Worm (Caenorhabditis elegans) whole organism, L4 larva: ENCODE results near the gene Y82E9BL.3.

Experiments used
- F10B5.3 ChIP-seq: sonication (generic microtip); optimal IDR thresholded peaks from 2 replicates; lab custom pipeline; 2016; ENCODE audit warnings: mild to moderate bottlenecking, missing genetic modification characterization, missing compliant biosample characterization
- F37D6.2 ChIP-seq: sonication (generic microtip); optimal IDR thresholded peaks from 2 replicates; lab custom pipeline; 2016; ENCODE audit warnings: mild to moderate bottlenecking, missing genetic modification characterization, missing compliant biosample characterization
- F44E2.7 ChIP-seq: fragments of 200-800 bp; sonication (Bioruptor generic); IDR thresholded peaks from 2 replicates; pipeline ENCODE4 v2.1.2; 2022; ENCODE audit warnings: missing genetic modification characterization, missing compliant biosample characterization
- R02D3.7 ChIP-seq: fragments of 150-350 bp; sonication (generic microtip); optimal IDR thresholded peaks from 3 replicates; lab custom pipeline; 2014; ENCODE audit warnings: missing biosample characterization, missing genetic modification characterization
- T20F7.1 ChIP-seq: fragments of 200-800 bp; sonication (Bioruptor generic); optimal IDR thresholded peaks from 2 replicates; lab custom pipeline; 2018; ENCODE audit warnings: mild to moderate bottlenecking, missing genetic modification characterization, missing compliant biosample characterization
- ZK337.2 ChIP-seq: fragments of 200-800 bp; sonication (Bioruptor generic); IDR thresholded peaks from 2 replicates; pipeline ENCODE4 v1.3.6; 2022; ENCODE audit warnings: missing genetic modification reagents, missing genetic modification characterization, missing compliant biosample characterization
- aly-2 ChIP-seq: sonication (generic microtip); optimal IDR thresholded peaks from 2 replicates; lab custom pipeline; 2018; ENCODE audit warnings: missing biosample characterization, missing genetic modification characterization
- ama-1 ChIP-seq: fragments of 150-350 bp; optimal IDR thresholded peaks from 2 replicates; lab custom pipeline; 2014; ENCODE audit warnings: inconsistent platforms, mixed read lengths
- attf-4 ChIP-seq: sonication (generic microtip); optimal IDR thresholded peaks from 3 replicates; lab custom pipeline; 2017; ENCODE audit warnings: missing biosample characterization, missing genetic modification characterization
- ceh-44 ChIP-seq: fragments of 200-800 bp; sonication (Bioruptor generic); IDR thresholded peaks from 2 replicates; pipeline ENCODE4 v1.3.6; 2022; ENCODE audit warnings: missing genetic modification reagents, missing genetic modification characterization, missing compliant biosample characterization
- ceh-62 ChIP-seq: sonication (generic microtip); optimal IDR thresholded peaks from 2 replicates; lab custom pipeline; 2017; ENCODE audit warnings: missing biosample characterization, missing genetic modification characterization
- ceh-82 ChIP-seq: sonication (generic microtip); optimal IDR thresholded peaks from 2 replicates; lab custom pipeline; 2017; ENCODE audit warnings: missing biosample characterization, missing genetic modification characterization
- daf-16 ChIP-seq, 3 experiments: sonication (generic microtip); optimal IDR thresholded peaks; 2 replicates each; lab custom pipeline; 2016 to 2017; ENCODE audit warnings: missing genetic modification characterization in 3 of 3, missing genetic modification reagents in 3 of 3, mild to moderate bottlenecking in 2 of 3, missing compliant biosample characterization in 2 of 3, missing biosample characterization in 1 of 3, moderate library complexity in 1 of 3
- daf-19 ChIP-seq: fragments of 200-800 bp; sonication (Bioruptor generic); conservative IDR thresholded peaks from 2 replicates; pipeline ENCODE4 v1.3.6; 2022; ENCODE audit warnings: missing genetic modification characterization, missing compliant biosample characterization
- dmd-6 ChIP-seq: fragments of 200-800 bp; sonication (Bioruptor generic); IDR thresholded peaks from 2 replicates; pipeline ENCODE4 v1.3.6; 2022; ENCODE audit warnings: missing genetic modification reagents, missing genetic modification characterization, missing compliant biosample characterization
- dve-1 ChIP-seq: sonication (generic microtip); optimal IDR thresholded peaks from 2 replicates; lab custom pipeline; 2017; ENCODE audit warnings: antibody characterized with exemption, mild to moderate bottlenecking, missing genetic modification characterization, missing compliant biosample characterization; ENCODE audit not compliant: insufficient read depth
- egl-27 ChIP-seq: sonication (generic microtip); optimal IDR thresholded peaks from 3 replicates; lab custom pipeline; 2017; ENCODE audit warnings: missing biosample characterization, missing genetic modification reagents, missing genetic modification characterization
- egl-43 ChIP-seq: fragments of 200-800 bp; sonication (Bioruptor generic); IDR thresholded peaks from 2 replicates; pipeline ENCODE4 v1.3.6; 2022; ENCODE audit warnings: missing genetic modification reagents, missing genetic modification characterization, missing compliant biosample characterization
- hlh-30 ChIP-seq: sonication (generic microtip); optimal IDR thresholded peaks from 2 replicates; lab custom pipeline; 2017; ENCODE audit warnings: antibody characterized with exemption, mild to moderate bottlenecking, missing genetic modification characterization, missing compliant biosample characterization; ENCODE audit not compliant: insufficient read depth
- jun-1 ChIP-seq: fragments of 150-350 bp; optimal IDR thresholded peaks from 2 replicates; lab custom pipeline; 2014; ENCODE audit warnings: missing biosample characterization, missing genetic modification reagents, missing genetic modification characterization
- lim-7 ChIP-seq: fragments of 200-800 bp; sonication (Bioruptor generic); IDR thresholded peaks from 2 replicates; pipeline ENCODE4 v1.3.6; 2022; ENCODE audit warnings: missing genetic modification characterization, missing compliant biosample characterization
- lin-1 ChIP-seq: fragments of 200-800 bp; sonication (Bioruptor generic); IDR thresholded peaks from 2 replicates; pipeline ENCODE4 v1.3.6; 2022; ENCODE audit warnings: missing genetic modification reagents, missing genetic modification characterization, missing compliant biosample characterization
- lin-13 ChIP-seq: fragments of 150-350 bp; optimal IDR thresholded peaks from 2 replicates; lab custom pipeline; 2014; ENCODE audit warnings: missing biosample characterization, missing genetic modification reagents, missing genetic modification characterization
- lin-15B ChIP-seq: fragments of 150-350 bp; sonication (generic microtip); optimal IDR thresholded peaks from 3 replicates; lab custom pipeline; 2014; ENCODE audit warnings: missing biosample characterization, missing genetic modification characterization
- lin-38 ChIP-seq: fragments of 200-800 bp; sonication (Bioruptor generic); IDR thresholded peaks from 2 replicates; pipeline ENCODE4 v1.3.6; 2022; ENCODE audit warnings: missing genetic modification reagents, missing genetic modification characterization, missing compliant biosample characterization
- lir-3 ChIP-seq: sonication (generic microtip); optimal IDR thresholded peaks from 2 replicates; lab custom pipeline; 2016; ENCODE audit warnings: mild to moderate bottlenecking, missing genetic modification characterization, missing compliant biosample characterization
- mdl-1 ChIP-seq, 2 experiments: fragments of 150-350 bp in 1 of 2; sonication (generic microtip) in 1 of 2; optimal IDR thresholded peaks; 2 replicates each; lab custom pipeline; 2014 to 2017; ENCODE audit warnings: missing biosample characterization in 2 of 2, missing genetic modification characterization in 2 of 2
- mxl-3 ChIP-seq: fragments of 200-800 bp; sonication (Bioruptor generic); optimal IDR thresholded peaks from 2 replicates; lab custom pipeline; 2018; ENCODE audit warnings: mild to moderate bottlenecking, missing genetic modification characterization, missing compliant biosample characterization
- nhr-10 ChIP-seq: fragments of 150-350 bp; optimal IDR thresholded peaks from 2 replicates; lab custom pipeline; 2014; ENCODE audit warnings: missing biosample characterization, missing genetic modification characterization
- nhr-111 ChIP-seq: fragments of 200-800 bp; sonication (Bioruptor generic); optimal IDR thresholded peaks from 2 replicates; lab custom pipeline; 2018; ENCODE audit warnings: mild to moderate bottlenecking, missing genetic modification characterization, missing compliant biosample characterization
- nhr-25 ChIP-seq: sonication (generic microtip); optimal IDR thresholded peaks from 2 replicates; lab custom pipeline; 2017; ENCODE audit warnings: missing genetic modification characterization, mild to moderate bottlenecking, missing compliant biosample characterization, antibody characterized with exemption, moderate library complexity, borderline replicate concordance; ENCODE audit not compliant: insufficient read depth
- nhr-28 ChIP-seq: fragments of 150-350 bp; optimal IDR thresholded peaks from 2 replicates; lab custom pipeline; 2014; ENCODE audit warnings: missing biosample characterization, missing genetic modification characterization
- nhr-77 ChIP-seq: fragments of 150-350 bp; optimal IDR thresholded peaks from 2 replicates; lab custom pipeline; 2014; ENCODE audit warnings: missing biosample characterization, missing genetic modification characterization
- pha-4 ChIP-seq, 2 experiments: fragments of 150-350 bp in 1 of 2; fragments of 200-800 bp in 1 of 2; sonication (Bioruptor generic) in 1 of 2; IDR thresholded peaks in 1 of 2; optimal IDR thresholded peaks in 1 of 2; 2 replicates each; pipeline versions ENCODE4 v1.3.6 to Lab custom; 2014 to 2022; ENCODE audit warnings: missing genetic modification characterization in 2 of 2, missing genetic modification reagents in 2 of 2, missing biosample characterization in 1 of 2, missing compliant biosample characterization in 1 of 2
- php-3 ChIP-seq: fragments of 200-800 bp; sonication (Bioruptor generic); IDR thresholded peaks from 2 replicates; pipeline ENCODE4 v1.3.6; 2022; ENCODE audit warnings: missing genetic modification reagents, missing genetic modification characterization, missing compliant biosample characterization
- pqm-1 ChIP-seq: sonication (generic microtip); optimal IDR thresholded peaks from 2 replicates; lab custom pipeline; 2017; ENCODE audit warnings: missing biosample characterization, missing genetic modification characterization
- sdz-12 ChIP-seq: fragments of 200-800 bp; sonication (Bioruptor generic); optimal IDR thresholded peaks from 2 replicates; lab custom pipeline; 2018; ENCODE audit warnings: mild to moderate bottlenecking, missing genetic modification characterization, missing compliant biosample characterization
- skn-1 ChIP-seq: fragments of 150-350 bp; optimal IDR thresholded peaks from 2 replicates; lab custom pipeline; 2014; ENCODE audit warnings: missing biosample characterization, missing genetic modification characterization
- spr-1 ChIP-seq: sonication (generic microtip); optimal IDR thresholded peaks from 2 replicates; lab custom pipeline; 2016; ENCODE audit warnings: mild to moderate bottlenecking, missing genetic modification characterization, missing compliant biosample characterization
- tag-97 ChIP-seq: fragments of 200-800 bp; sonication (Bioruptor generic); IDR thresholded peaks from 2 replicates; pipeline ENCODE4 v1.3.6; 2022; ENCODE audit warnings: missing genetic modification characterization, missing compliant biosample characterization
- tra-1 ChIP-seq: fragments of 200-800 bp; sonication (Bioruptor generic); IDR thresholded peaks from 2 replicates; pipeline ENCODE4 v1.3.6; 2022; ENCODE audit warnings: missing genetic modification reagents, missing genetic modification characterization, missing compliant biosample characterization
- unc-130 ChIP-seq: sonication (generic microtip); optimal IDR thresholded peaks from 2 replicates; lab custom pipeline; 2016; ENCODE audit warnings: missing genetic modification reagents, missing genetic modification characterization, missing compliant biosample characterization
- ztf-7 ChIP-seq: fragments of 150-350 bp; optimal IDR thresholded peaks from 2 replicates; lab custom pipeline; 2014; ENCODE audit warnings: missing biosample characterization, missing genetic modification characterization

Y82E9BL.3 gene

ce11 chrIII:1350745-1351144, at the start of gene Y82E9BL.3:
Y82E9BL.3 (minus strand) TSS chrIII:1350845.
- no peak for TF ChIP-seq daf-16 (GFP tag; optimal IDR thresholded peaks at IDR 0.05; lab: Kevin White, UChicago)
- no peak for TF ChIP-seq daf-16 (tag; optimal IDR thresholded peaks at IDR 0.05; lab: Kevin White, UChicago)
- no peak for TF ChIP-seq egl-43
- no peak for TF ChIP-seq ztf-7 (tag; lab: Kevin White, UChicago)
- no peak for TF ChIP-seq ZK337.2 (GFP tag; lab: Robert Waterston, UW)
- no peak for TF ChIP-seq tag-97 (GFP tag; lab: Robert Waterston, UW)
- no peak for TF ChIP-seq jun-1 (tag; lab: Kevin White, UChicago)
- no peak for TF ChIP-seq daf-19 (GFP tag; lab: Robert Waterston, UW)
- no peak for TF ChIP-seq mxl-3
- TF ChIP-seq nhr-77 (tag; lab: Kevin White, UChicago), result no peak
- no peak for TF ChIP-seq F10B5.3 (tag; lab: Kevin White, UChicago)
- no peak for TF ChIP-seq nhr-111 (GFP tag; lab: Kevin White, UChicago)
- no peak for TF ChIP-seq lin-15B (tag; lab: Kevin White, UChicago)
- no peak for TF ChIP-seq lin-1 (GFP tag; lab: Robert Waterston, UW)
- no peak for TF ChIP-seq spr-1 (tag; lab: Kevin White, UChicago)
- no peak for TF ChIP-seq attf-4 (tag; lab: Kevin White, UChicago)
- no peak for TF ChIP-seq dve-1 (tag; lab: Kevin White, UChicago)
- no peak for TF ChIP-seq nhr-25 (tag; lab: Kevin White, UChicago)
- TF ChIP-seq lin-38 (GFP tag; lab: Robert Waterston, UW), result no peak
- no peak for TF ChIP-seq ama-1 (lab: Kevin White, UChicago)

ce11 chrIII:1399670-1400069, 49.0 kb upstream of the Y82E9BL.3 start, which contains the start of gene pals-16:
pals-16 (plus strand) TSS chrIII:1399970.
- no peak for TF ChIP-seq egl-27 (tag; lab: Kevin White, UChicago)
- no peak for TF ChIP-seq lim-7 (GFP tag; lab: Robert Waterston, UW)
- TF ChIP-seq jun-1 (tag; lab: Kevin White, UChicago), result no peak
- TF ChIP-seq ceh-44 (GFP tag; lab: Robert Waterston, UW), result no peak
- no peak for TF ChIP-seq lin-13 (GFP tag; lab: Kevin White, UChicago)
- TF ChIP-seq lir-3 (tag; lab: Kevin White, UChicago), result no peak
- TF ChIP-seq mdl-1 (tag; optimal IDR thresholded peaks at IDR 0.05; lab: Kevin White, UChicago), result no peak
- TF ChIP-seq F37D6.2, result no peak
- no peak for TF ChIP-seq aly-2
- no peak for TF ChIP-seq tra-1 (GFP tag; lab: Robert Waterston, UW)

ce11 chrIII:1398183-1398582, 47.5 kb upstream of the Y82E9BL.3 start:
- TF ChIP-seq nhr-10 (tag; lab: Kevin White, UChicago) (no peak), R02D3.7 (tag; lab: Kevin White, UChicago) (no peak), nhr-28 (tag; lab: Kevin White, UChicago) (peak; percentile 64), pha-4 (GFP tag; IDR thresholded peaks at IDR 0.05; lab: Robert Waterston, UW) (no peak), pha-4 (tag; optimal IDR thresholded peaks at IDR 0.05; lab: Kevin White, UChicago) (no peak), ceh-82 (no peak), ceh-62 (tag; lab: Kevin White, UChicago) (no peak), pqm-1 (tag; lab: Kevin White, UChicago) (peak; percentile 86), unc-130 (no peak), skn-1 (no peak), sdz-12 (GFP tag; lab: Kevin White, UChicago) (no peak), hlh-30 (no peak), egl-27 (tag; lab: Kevin White, UChicago) (no peak), dmd-6 (GFP tag; lab: Robert Waterston, UW) (peak; percentile 48), F44E2.7 (GFP tag; lab: Robert Waterston, UW) (no peak), attf-4 (tag; lab: Kevin White, UChicago) (no peak), T20F7.1 (GFP tag; lab: Kevin White, UChicago) (peak; percentile 22), daf-16 (GFP tag; optimal IDR thresholded peaks at IDR 0.05; lab: Kevin White, UChicago) (no peak), daf-16 (tag; optimal IDR thresholded peaks at IDR 0.05; lab: Kevin White, UChicago) (peak; percentile 61), php-3 (no peak)
